Worm (Caenorhabditis elegans) whole organism, L3 larva: ENCODE measurements around the gene rps-30.

Experiments used
- ceh-28 ChIP-seq: fragments of 150-350 bp; optimal IDR thresholded peaks from 2 replicates; lab custom pipeline; 2014; ENCODE audit warnings: missing biosample characterization, missing genetic modification reagents, missing genetic modification characterization
- elt-1 ChIP-seq: fragments of 150-350 bp; optimal IDR thresholded peaks from 2 replicates; lab custom pipeline; 2014; ENCODE audit warnings: missing biosample characterization, missing genetic modification characterization
- lin-39 ChIP-seq: fragments of 150-350 bp; optimal IDR thresholded peaks from 2 replicates; lab custom pipeline; 2018; ENCODE audit warnings: missing biosample characterization, missing genetic modification reagents, missing genetic modification characterization
- lsy-12 ChIP-seq: sonication (generic microtip); optimal IDR thresholded peaks from 2 replicates; lab custom pipeline; 2016; ENCODE audit warnings: mild to moderate bottlenecking, missing genetic modification characterization, missing compliant biosample characterization
- nhr-237 ChIP-seq: fragments of 150-350 bp; optimal IDR thresholded peaks from 2 replicates; lab custom pipeline; 2014; ENCODE audit warnings: missing biosample characterization, missing genetic modification characterization
- nhr-25 ChIP-seq: sonication (generic microtip); optimal IDR thresholded peaks from 2 replicates; lab custom pipeline; 2017; ENCODE audit warnings: missing biosample characterization, missing genetic modification characterization
- nhr-76 ChIP-seq: fragments of 150-350 bp; sonication (generic microtip); optimal IDR thresholded peaks from 5 replicates; lab custom pipeline; 2014; ENCODE audit warnings: missing biosample characterization, missing genetic modification characterization
- skn-1 ChIP-seq: fragments of 150-350 bp; optimal IDR thresholded peaks from 2 replicates; lab custom pipeline; 2014; ENCODE audit warnings: missing biosample characterization, missing genetic modification characterization
- snpc-4 ChIP-seq: fragments of 150-350 bp; optimal IDR thresholded peaks from 2 replicates; lab custom pipeline; 2014; ENCODE audit warnings: missing biosample characterization, missing genetic modification characterization
- unc-39 ChIP-seq: sonication (generic microtip); optimal IDR thresholded peaks from 4 replicates; lab custom pipeline; 2017; ENCODE audit warnings: missing biosample characterization, missing genetic modification characterization
- unc-62 ChIP-seq: fragments of 150-350 bp; sonication (generic microtip); optimal IDR thresholded peaks from 4 replicates; lab custom pipeline; 2014; ENCODE audit warnings: missing biosample characterization, missing genetic modification reagents, missing genetic modification characterization
- ztf-11 ChIP-seq: fragments of 150-350 bp; optimal IDR thresholded peaks from 2 replicates; lab custom pipeline; 2014; ENCODE audit warnings: missing biosample characterization, missing genetic modification characterization

ce11 chrV:7754557-7754956 is 21.8 kb upstream of the rps-30 start, which contains the start of gene T05B11.4:
- TF ChIP-seq elt-1 (tag; lab: Kevin White, UChicago) (no peak), snpc-4 (tag; lab: Kevin White, UChicago) (no peak), ztf-11 (no peak), nhr-25 (tag; lab: Kevin White, UChicago) (no peak), nhr-76 (tag; lab: Kevin White, UChicago) (no peak), ceh-28 (tag; lab: Kevin White, UChicago) (no peak), lsy-12 (no peak), nhr-237 (tag; lab: Kevin White, UChicago) (no peak), unc-39 (tag; lab: Kevin White, UChicago) (no peak), unc-62 (GFP tag; lab: Kevin White, UChicago) (no peak), skn-1 (tag; lab: Kevin White, UChicago) (no peak), lin-39 (no peak)
